Worm (Caenorhabditis elegans) whole organism, L1 larva: ENCODE results near the gene dos-3.

Experiments used
- C04F5.9 ChIP-seq: sonication (generic microtip); optimal IDR thresholded peaks from 2 replicates; lab custom pipeline; 2016; ENCODE audit warnings: missing genetic modification characterization, missing compliant biosample characterization
- C16A3.4 ChIP-seq: fragments of 150-350 bp; optimal IDR thresholded peaks from 2 replicates; lab custom pipeline; 2014; ENCODE audit warnings: missing biosample characterization, missing genetic modification characterization
- Y116A8C.19 ChIP-seq: sonication (generic microtip); optimal IDR thresholded peaks from 2 replicates; lab custom pipeline; 2016; ENCODE audit warnings: missing compliant biosample characterization, missing genetic modification characterization, borderline replicate concordance
- aha-1 ChIP-seq: fragments of 150-350 bp; optimal IDR thresholded peaks from 2 replicates; lab custom pipeline; 2014; ENCODE audit warnings: missing biosample characterization, missing genetic modification characterization
- ama-1 ChIP-seq: fragments of 150-350 bp; optimal IDR thresholded peaks from 2 replicates; lab custom pipeline; 2014
- blmp-1 ChIP-seq: fragments of 150-350 bp; optimal IDR thresholded peaks from 2 replicates; lab custom pipeline; 2014; ENCODE audit warnings: missing biosample characterization, missing genetic modification characterization
- ceh-63 ChIP-seq: fragments of 200-800 bp; sonication (Bioruptor generic); optimal IDR thresholded peaks from 2 replicates; lab custom pipeline; 2018; ENCODE audit warnings: mild to moderate bottlenecking, missing genetic modification characterization, missing compliant biosample characterization
- ceh-8 ChIP-seq: fragments of 200-800 bp; sonication (Bioruptor generic); optimal IDR thresholded peaks from 2 replicates; lab custom pipeline; 2018; ENCODE audit warnings: mild to moderate bottlenecking, missing genetic modification characterization, moderate library complexity, missing compliant biosample characterization
- ceh-82 ChIP-seq, 3 experiments: fragments of 150-350 bp in 1 of 3; sonication (generic microtip) in 2 of 3; optimal IDR thresholded peaks; 2 replicates each; lab custom pipeline; 2014 to 2017; ENCODE audit warnings: missing biosample characterization in 3 of 3, missing genetic modification characterization in 3 of 3
- ceh-88 ChIP-seq: fragments of 200-800 bp; sonication (Bioruptor generic); IDR thresholded peaks from 2 replicates; pipeline ENCODE4 v1.3.6; 2022; ENCODE audit warnings: missing genetic modification characterization, missing compliant biosample characterization
- ceh-90 ChIP-seq: sonication (generic microtip); optimal IDR thresholded peaks from 2 replicates; lab custom pipeline; 2016; ENCODE audit warnings: missing genetic modification characterization, missing compliant biosample characterization
- dpl-1 ChIP-seq, 3 experiments: fragments of 150-350 bp in 2 of 3; sonication (generic microtip) in 1 of 3; optimal IDR thresholded peaks; 2 replicates each; lab custom pipeline; 2014 to 2017; ENCODE audit warnings: missing biosample characterization in 3 of 3, missing genetic modification characterization in 3 of 3, missing genetic modification reagents in 3 of 3
- dsc-1 ChIP-seq: sonication (generic microtip); optimal IDR thresholded peaks from 2 replicates; lab custom pipeline; 2016; ENCODE audit warnings: mild to moderate bottlenecking, missing genetic modification characterization, missing compliant biosample characterization
- efl-3 ChIP-seq: fragments of 200-800 bp; sonication (Bioruptor generic); optimal IDR thresholded peaks from 2 replicates; lab custom pipeline; 2018; ENCODE audit warnings: mild to moderate bottlenecking, missing genetic modification characterization, missing compliant biosample characterization
- egl-27 ChIP-seq, 2 experiments: fragments of 150-350 bp in 1 of 2; sonication (generic microtip); optimal IDR thresholded peaks; 3 replicates each; lab custom pipeline; 2017 to 2018; ENCODE audit warnings: missing biosample characterization in 2 of 2, missing genetic modification characterization in 2 of 2, missing genetic modification reagents in 2 of 2
- ets-5 ChIP-seq: fragments of 200-800 bp; sonication (Bioruptor generic); IDR thresholded peaks from 2 replicates; pipeline ENCODE4 v1.3.6; 2022; ENCODE audit warnings: missing genetic modification characterization, missing compliant biosample characterization
- fkh-4 ChIP-seq: sonication (generic microtip); optimal IDR thresholded peaks from 2 replicates; lab custom pipeline; 2016; ENCODE audit warnings: missing compliant biosample characterization, missing genetic modification characterization, borderline replicate concordance
- fkh-8 ChIP-seq: sonication (generic microtip); optimal IDR thresholded peaks from 2 replicates; lab custom pipeline; 2016; ENCODE audit warnings: mild to moderate bottlenecking, missing genetic modification characterization, missing compliant biosample characterization
- fos-1 ChIP-seq: fragments of 150-350 bp; optimal IDR thresholded peaks from 2 replicates; lab custom pipeline; 2014; ENCODE audit warnings: missing biosample characterization, missing genetic modification characterization
- grh-1 ChIP-seq: fragments of 200-800 bp; sonication (Bioruptor generic); IDR thresholded peaks from 2 replicates; pipeline ENCODE4 v1.3.6; 2022; ENCODE audit warnings: missing genetic modification reagents, missing genetic modification characterization, missing compliant biosample characterization
- irx-1 ChIP-seq: sonication (generic microtip); optimal IDR thresholded peaks from 2 replicates; lab custom pipeline; 2016; ENCODE audit warnings: missing genetic modification characterization, missing compliant biosample characterization
- isw-1 ChIP-seq: fragments of 200-800 bp; sonication (Bioruptor generic); IDR thresholded peaks from 2 replicates; pipeline ENCODE4 v1.3.6; 2022; ENCODE audit warnings: missing genetic modification characterization, missing compliant biosample characterization
- lin-13 ChIP-seq: fragments of 150-350 bp; optimal IDR thresholded peaks from 2 replicates; lab custom pipeline; 2014; ENCODE audit warnings: missing biosample characterization, missing genetic modification reagents, missing genetic modification characterization
- lin-14 ChIP-seq: fragments of 200-800 bp; sonication (Bioruptor generic); optimal IDR thresholded peaks from 2 replicates; lab custom pipeline; 2018; ENCODE audit warnings: mild to moderate bottlenecking, missing genetic modification characterization, moderate library complexity, missing compliant biosample characterization
- lin-15B ChIP-seq: fragments of 150-350 bp; sonication (generic microtip); optimal IDR thresholded peaks from 3 replicates; lab custom pipeline; 2014; ENCODE audit warnings: missing biosample characterization, missing genetic modification characterization
- lin-35 ChIP-seq, 2 experiments: fragments of 150-350 bp; optimal IDR thresholded peaks; 2 replicates each; lab custom pipeline; 2014; ENCODE audit warnings: missing biosample characterization in 2 of 2, missing genetic modification characterization in 2 of 2, missing genetic modification reagents in 2 of 2
- lir-3 ChIP-seq: sonication (generic microtip); optimal IDR thresholded peaks from 2 replicates; lab custom pipeline; 2016; ENCODE audit warnings: mild to moderate bottlenecking, missing genetic modification characterization, moderate library complexity, missing compliant biosample characterization; ENCODE audit not compliant: poor library complexity
- mab-9 ChIP-seq: fragments of 200-800 bp; sonication (Bioruptor generic); IDR thresholded peaks from 2 replicates; pipeline ENCODE4 v1.3.6; 2022; ENCODE audit warnings: missing genetic modification reagents, missing genetic modification characterization, missing compliant biosample characterization
- nhr-11 ChIP-seq: fragments of 150-350 bp; optimal IDR thresholded peaks from 2 replicates; lab custom pipeline; 2014; ENCODE audit warnings: missing biosample characterization, missing genetic modification characterization
- nhr-12 ChIP-seq: sonication (generic microtip); optimal IDR thresholded peaks from 2 replicates; lab custom pipeline; 2017; ENCODE audit warnings: missing biosample characterization, missing genetic modification characterization
- nhr-19 ChIP-seq: fragments of 200-800 bp; sonication (Bioruptor generic); conservative IDR thresholded peaks from 2 replicates; pipeline ENCODE4 v1.3.6; 2022; ENCODE audit warnings: missing genetic modification characterization, missing compliant biosample characterization
- nhr-20 ChIP-seq: sonication (generic microtip); optimal IDR thresholded peaks from 2 replicates; lab custom pipeline; 2016; ENCODE audit warnings: mild to moderate bottlenecking, missing genetic modification characterization, missing compliant biosample characterization
- nhr-76 ChIP-seq: sonication (generic microtip); optimal IDR thresholded peaks from 2 replicates; lab custom pipeline; 2017; ENCODE audit warnings: missing biosample characterization, missing genetic modification characterization
- nhr-77 ChIP-seq: fragments of 150-350 bp; optimal IDR thresholded peaks from 2 replicates; lab custom pipeline; 2014; ENCODE audit warnings: missing biosample characterization, missing genetic modification characterization
- nhr-84 ChIP-seq: sonication (generic microtip); optimal IDR thresholded peaks from 2 replicates; lab custom pipeline; 2017; ENCODE audit warnings: missing biosample characterization, missing genetic modification characterization
- nhr-85 ChIP-seq: sonication (generic microtip); peaks from one replicate; lab custom pipeline; 2016; ENCODE audit warnings: missing genetic modification characterization, inconsistent platforms, missing compliant biosample characterization
- nhr-90 ChIP-seq: sonication (generic microtip); optimal IDR thresholded peaks from 2 replicates; lab custom pipeline; 2016; ENCODE audit warnings: mild to moderate bottlenecking, missing genetic modification characterization, missing compliant biosample characterization; ENCODE audit not compliant: poor library complexity
- pax-3 ChIP-seq: fragments of 200-800 bp; sonication (Bioruptor generic); optimal IDR thresholded peaks from 2 replicates; lab custom pipeline; 2018; ENCODE audit warnings: mild to moderate bottlenecking, missing genetic modification characterization, moderate library complexity, missing compliant biosample characterization
- rnt-1 ChIP-seq: sonication (generic microtip); optimal IDR thresholded peaks from 2 replicates; lab custom pipeline; 2016; ENCODE audit warnings: mild to moderate bottlenecking, missing genetic modification characterization, moderate library complexity, missing compliant biosample characterization
- skn-1 ChIP-seq: fragments of 150-350 bp; optimal IDR thresholded peaks from 2 replicates; lab custom pipeline; 2014; ENCODE audit warnings: missing biosample characterization, missing genetic modification characterization
- sox-4 ChIP-seq: sonication (generic microtip); optimal IDR thresholded peaks from 2 replicates; lab custom pipeline; 2016; ENCODE audit warnings: missing genetic modification characterization, missing compliant biosample characterization
- sptf-1 ChIP-seq: fragments of 150-350 bp; optimal IDR thresholded peaks from 2 replicates; lab custom pipeline; 2014; ENCODE audit warnings: missing biosample characterization, missing genetic modification characterization
- swsn-7 ChIP-seq: sonication (generic microtip); optimal IDR thresholded peaks from 2 replicates; lab custom pipeline; 2016; ENCODE audit warnings: missing genetic modification characterization, missing compliant biosample characterization
- unc-130 ChIP-seq: fragments of 150-350 bp; optimal IDR thresholded peaks from 2 replicates; lab custom pipeline; 2017; ENCODE audit warnings: missing biosample characterization, missing genetic modification characterization, inconsistent platforms
- unc-30 ChIP-seq: sonication (generic microtip); optimal IDR thresholded peaks from 2 replicates; lab custom pipeline; 2017; ENCODE audit warnings: missing biosample characterization, missing genetic modification characterization
- unc-62 ChIP-seq: fragments of 150-350 bp; optimal IDR thresholded peaks from 2 replicates; lab custom pipeline; 2014; ENCODE audit warnings: missing biosample characterization, missing genetic modification reagents, missing genetic modification characterization
- zip-4 ChIP-seq: fragments of 200-800 bp; sonication (Bioruptor generic); optimal IDR thresholded peaks from 2 replicates; lab custom pipeline; 2018; ENCODE audit warnings: mild to moderate bottlenecking, missing genetic modification characterization, moderate library complexity, missing compliant biosample characterization
- ztf-11 ChIP-seq, 2 experiments: sonication (generic microtip); optimal IDR thresholded peaks; 2 replicates each; lab custom pipeline; 2016 to 2017; ENCODE audit warnings: missing genetic modification characterization in 2 of 2, missing biosample characterization in 1 of 2, missing compliant biosample characterization in 1 of 2
- ztf-4 ChIP-seq: fragments of 150-350 bp; optimal IDR thresholded peaks from 2 replicates; lab custom pipeline; 2014; ENCODE audit warnings: missing biosample characterization, missing genetic modification characterization

dos-3 gene

DNA sequence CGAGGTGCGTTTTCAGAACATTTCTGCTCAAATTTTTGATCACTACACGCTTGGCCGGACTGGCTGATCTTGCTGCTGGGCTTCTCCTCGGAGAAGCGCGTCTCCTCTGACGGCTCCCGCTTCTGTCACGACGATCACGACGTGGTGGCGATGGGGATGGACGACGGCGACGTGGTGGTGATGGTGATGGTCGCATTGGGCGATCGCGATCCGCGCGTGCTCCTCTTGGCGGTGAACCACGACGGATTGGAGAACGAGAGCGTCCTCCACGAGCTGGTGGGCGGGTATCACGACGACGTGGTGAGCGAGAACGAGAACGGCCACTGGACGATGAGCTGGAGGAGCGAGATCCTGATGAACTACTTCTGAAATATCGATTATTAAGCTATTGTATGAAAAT, 14.0 kb upstream of the dos-3 start:
- TF ChIP-seq ceh-63 (no peak), nhr-12 (no peak), C16A3.4 (tag; lab: Kevin White, UChicago) (no peak), zip-4 (GFP tag; lab: Kevin White, UChicago) (no peak), fkh-8 (tag; lab: Kevin White, UChicago) (no peak)

DNA sequence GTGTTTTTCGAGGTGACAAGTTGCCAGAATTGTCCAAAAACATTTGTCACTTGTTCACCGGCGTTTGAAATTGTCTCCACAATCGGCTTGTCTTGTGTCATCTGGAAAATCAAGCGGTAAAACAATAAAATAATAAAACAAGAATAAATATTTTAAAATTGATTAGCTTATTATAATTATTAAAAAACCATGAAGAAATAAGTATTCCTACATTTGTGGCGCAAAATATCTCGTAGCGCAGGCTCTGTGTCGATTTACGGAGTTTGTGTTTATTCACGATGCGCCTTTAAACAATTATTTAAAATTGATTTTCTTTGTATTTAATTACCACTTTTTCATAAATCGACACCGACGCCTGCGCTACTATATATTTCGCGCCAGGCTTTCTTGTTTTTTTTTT, 12.9 kb upstream of the dos-3 start, which contains the start of gene moma-1:
moma-1 (minus strand) TSS at position 101 of the 400 bp plus-strand sequence.
- TF ChIP-seq nhr-90 (tag; lab: Kevin White, UChicago) = peak; percentile 18
- no peak for TF ChIP-seq ztf-4
- peak; percentile 44 for TF ChIP-seq nhr-85 (tag; lab: Kevin White, UChicago)

DNA sequence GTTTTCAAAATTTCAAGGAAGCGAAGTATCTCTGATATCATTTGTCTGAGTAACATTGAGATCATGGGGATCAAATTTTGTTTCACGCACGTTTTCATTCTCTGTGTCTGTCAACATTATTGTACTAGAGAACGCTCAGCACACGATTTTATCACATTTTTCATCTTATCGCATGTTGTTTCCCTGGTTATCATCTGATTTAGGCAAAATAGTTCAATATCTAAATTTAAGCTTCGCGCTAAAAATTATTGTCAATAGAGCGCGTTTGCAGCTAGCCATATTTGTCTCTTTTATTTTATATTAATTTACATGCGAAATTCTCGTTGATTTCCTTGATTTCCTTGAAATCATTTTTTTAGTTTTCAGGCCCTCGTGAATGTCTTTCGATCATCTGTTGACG, 6.1 kb upstream of the dos-3 start, which contains the start of gene K02F3.2:
K02F3.2 (plus strand) TSS at position 357 of the 400 bp plus-strand sequence.
- TF ChIP-seq lin-14 (no peak), nhr-19 (GFP tag; lab: Robert Waterston, UW) (peak; percentile 69), nhr-20 (tag; lab: Kevin White, UChicago) (peak; percentile 64), ztf-4 (no peak), pax-3 (tag; lab: Kevin White, UChicago) (no peak), dsc-1 (tag; lab: Kevin White, UChicago) (peak; percentile 29), lin-15B (peak; percentile 21), sox-4 (peak; percentile 35), unc-62 (GFP tag; lab: Kevin White, UChicago) (no peak), irx-1 (tag; lab: Kevin White, UChicago) (no peak), nhr-85 (tag; lab: Kevin White, UChicago) (peak; percentile 78), sptf-1 (tag; lab: Kevin White, UChicago) (no peak), C16A3.4 (tag; lab: Kevin White, UChicago) (peak; percentile 59), nhr-84 (no peak), swsn-7 (tag; lab: Kevin White, UChicago) (peak; percentile 43), isw-1 (GFP tag; lab: Robert Waterston, UW) (0 out of 2 replicates have a peak, but pooled peaks have one; percentile 5), fkh-4 (tag; lab: Kevin White, UChicago) (no peak), nhr-11 (tag; lab: Kevin White, UChicago) (no peak), ztf-11 (tag; optimal IDR thresholded peaks at IDR 0.05; lab: Kevin White, UChicago) (no peak), mab-9 (no peak), unc-30 (no peak), skn-1 (peak; percentile 7), ceh-82 (tag; optimal IDR thresholded peaks at IDR 0.05; lab: Kevin White, UChicago) (peak in 1 of 3 experiments; percentile 25), lin-35 (GFP tag; optimal IDR thresholded peaks at IDR 0.05; lab: Kevin White, UChicago) (peak; percentile 91 to 97), ceh-88 (GFP tag; lab: Robert Waterston, UW) (no peak), aha-1 (tag; lab: Kevin White, UChicago) (no peak), grh-1 (GFP tag; lab: Robert Waterston, UW) (no peak), ceh-63 (no peak), nhr-77 (tag; lab: Kevin White, UChicago) (no peak), nhr-12 (no peak), unc-130 (tag; lab: Kevin White, UChicago) (peak; percentile 1), C04F5.9 (no peak), ceh-8 (GFP tag; lab: Kevin White, UChicago) (no peak), ama-1 (lab: Kevin White, UChicago) (no peak), Y116A8C.19 (tag; lab: Kevin White, UChicago) (no peak), egl-27 (tag; optimal IDR thresholded peaks at IDR 0.05; lab: Kevin White, UChicago) (no peak), lir-3 (peak; percentile 47), nhr-76 (tag; lab: Kevin White, UChicago) (no peak), lin-13 (no peak), dpl-1 (GFP tag; optimal IDR thresholded peaks at IDR 0.05; lab: Kevin White, UChicago) (peak; percentile 85 to 91 (median 89)), fos-1 (peak; percentile 11), ceh-90 (tag; lab: Kevin White, UChicago) (peak; percentile 11), nhr-90 (tag; lab: Kevin White, UChicago) (peak; percentile 73), efl-3 (GFP tag; lab: Kevin White, UChicago) (no peak), ets-5 (GFP tag; lab: Robert Waterston, UW) (no peak), blmp-1 (peak; percentile 23), rnt-1 (tag; lab: Kevin White, UChicago) (no peak)
